Fruit fly (Drosophila melanogaster) whole organism, wandering third instar larva: ENCODE measurements around the gene CG12219.

Experiments
- CG32264 ChIP-seq: fragments of 200-800 bp; sonication (Bioruptor generic); optimal IDR thresholded peaks from 2 replicates; lab custom pipeline; 2016; ENCODE audit warnings: missing biosample characterization, missing genetic modification characterization
- Dif ChIP-seq: fragments of 200-275, 200-300 bp; sonication (Bioruptor generic); optimal IDR thresholded peaks from 2 replicates; lab custom pipeline; 2018; ENCODE audit warnings: missing biosample characterization, missing genetic modification characterization; ENCODE audit not compliant: partially characterized antibody
- Hnf4 ChIP-seq: fragments of 200-800 bp; sonication (Bioruptor generic); optimal IDR thresholded peaks from 2 replicates; lab custom pipeline; 2016; ENCODE audit warnings: missing biosample characterization, mild to moderate bottlenecking, missing genetic modification characterization
- Hr83 ChIP-seq: fragments of 200-300 bp; sonication (Bioruptor generic); optimal IDR thresholded peaks from 2 replicates; lab custom pipeline; 2016; ENCODE audit warnings: missing biosample characterization, mild to moderate bottlenecking, missing genetic modification characterization, moderate library complexity; ENCODE audit not compliant: poor library complexity, severe bottlenecking
- Jra ChIP-seq: sonication (Bioruptor generic); optimal IDR thresholded peaks from 2 replicates; lab custom pipeline; 2016; ENCODE audit warnings: missing biosample characterization, missing genetic modification characterization
- Rel ChIP-seq, 2 experiments: fragments of 200-800 bp; sonication (Bioruptor generic) in 1 of 2; optimal IDR thresholded peaks; 2 replicates in 1 of 2; 3 replicates in 1 of 2; lab custom pipeline; 2016 to 2019; ENCODE audit warnings: mild to moderate bottlenecking in 2 of 2, missing biosample characterization in 2 of 2, missing genetic modification characterization in 2 of 2, moderate library complexity in 1 of 2
- Vsx2 ChIP-seq: fragments of 200-300, 225-300 bp; sonication (Bioruptor generic); optimal IDR thresholded peaks from 2 replicates; lab custom pipeline; 2018; ENCODE audit warnings: missing biosample characterization, missing genetic modification characterization; ENCODE audit not compliant: partially characterized antibody
- dl ChIP-seq, 2 experiments: fragments of 175-275, 200-275 bp in 1 of 2; fragments of 200-275 bp in 1 of 2; sonication (Bioruptor generic); optimal IDR thresholded peaks; lab custom pipeline; 2018; ENCODE audit warnings: mild to moderate bottlenecking in 2 of 2, missing biosample characterization in 2 of 2, missing genetic modification characterization in 2 of 2, moderate library complexity in 2 of 2; ENCODE audit not compliant: partially characterized antibody in 2 of 2, insufficient read depth in 1 of 2
- h ChIP-seq: fragments of 200-800 bp; sonication (Bioruptor generic); optimal IDR thresholded peaks from 3 replicates; lab custom pipeline; 2016; ENCODE audit warnings: missing biosample characterization, mild to moderate bottlenecking, missing genetic modification characterization
- pan ChIP-seq: fragments of >200 bp; optimal IDR thresholded peaks from 2 replicates; lab custom pipeline; 2017
- psq ChIP-seq: fragments of 200-800 bp; sonication (Bioruptor generic); optimal IDR thresholded peaks from 3 replicates; lab custom pipeline; 2017; ENCODE audit warnings: missing biosample characterization, mild to moderate bottlenecking, missing genetic modification characterization, moderate library complexity

DNA sequence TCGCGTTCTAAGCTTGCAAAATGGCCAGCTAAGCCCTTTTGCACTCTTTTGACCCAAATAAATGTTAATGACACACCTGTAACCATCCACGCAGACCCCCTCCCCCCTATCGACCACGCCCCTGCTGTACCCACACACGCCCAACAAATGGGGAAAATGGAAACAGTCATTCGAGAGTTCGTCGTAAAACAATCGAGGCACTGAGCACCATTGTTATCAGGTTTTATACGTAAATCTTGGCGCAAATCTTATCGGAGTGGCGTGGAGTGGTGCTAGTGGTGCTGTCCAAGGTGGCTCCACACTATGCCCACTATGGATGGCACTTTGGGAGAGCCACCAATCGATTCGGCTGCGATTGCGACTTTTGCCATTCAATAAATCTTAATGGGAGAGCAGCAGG is 36.6 kb downstream of the CG12219 start:
- no peak for TF ChIP-seq Vsx2 (GFP tag; lab: Kevin White, UChicago)
- TF ChIP-seq psq (GFP tag; lab: Kevin White, UChicago): no peak
- TF ChIP-seq pan (lab: Kevin White, UChicago): no peak
- TF ChIP-seq dl (GFP tag; optimal IDR thresholded peaks at IDR 0.05; lab: Kevin White, UChicago; ENCODE audit: insufficient read depth in 1 of 2, partially characterized antibody in 2 of 2): no peak
- no peak for TF ChIP-seq CG32264 (GFP tag; lab: Kevin White, UChicago)
- TF ChIP-seq h: no peak
- TF ChIP-seq Hnf4 (GFP tag; lab: Kevin White, UChicago): no peak
- no peak for TF ChIP-seq Dif (GFP tag; lab: Kevin White, UChicago)
- no peak for TF ChIP-seq Rel (GFP tag; optimal IDR thresholded peaks at IDR 0.05; lab: Kevin White, UChicago)
- no peak for TF ChIP-seq Rel (tag; optimal IDR thresholded peaks at IDR 0.05; lab: Kevin White, UChicago)
- TF ChIP-seq Hr83 (GFP tag; lab: Kevin White, UChicago): no peak
- TF ChIP-seq Jra: no peak
